Worm (Caenorhabditis elegans): Measurements from ENCODE around the gene rcs-1.

DNA sequence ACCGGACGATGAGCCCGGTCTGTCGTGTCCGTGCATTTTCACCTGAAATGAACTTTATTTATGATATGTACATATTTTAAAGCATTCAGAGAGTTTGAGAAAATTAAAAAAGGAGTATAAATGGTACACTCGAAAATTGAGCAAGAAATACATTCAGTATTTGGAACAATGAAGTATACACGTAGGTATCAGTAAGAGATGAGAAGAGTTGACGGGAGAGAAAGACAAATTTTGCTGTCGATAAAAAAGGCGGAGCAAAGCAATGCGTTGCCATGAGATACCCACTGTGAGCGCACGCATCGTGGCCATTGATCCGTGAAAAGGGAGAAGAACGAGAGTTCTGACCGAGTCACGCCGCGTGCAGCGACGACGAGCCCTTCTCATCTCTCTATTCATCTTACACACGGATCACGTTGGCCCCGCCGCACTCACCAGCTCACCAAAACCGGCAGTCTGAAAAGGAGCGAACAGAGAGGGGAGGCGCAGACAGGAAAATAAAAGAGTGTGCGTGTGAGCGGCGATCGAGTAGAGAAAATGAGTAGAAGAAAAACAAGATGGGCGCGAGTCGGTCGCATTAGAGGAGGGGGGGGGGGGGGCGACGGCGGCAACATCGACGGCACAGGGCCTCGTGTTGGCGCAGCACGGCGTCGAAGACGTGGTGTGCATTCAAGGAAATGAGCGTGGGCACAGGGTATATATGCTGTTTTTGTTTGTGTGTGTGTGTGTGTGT, 22.1 kb downstream of the rcs-1 start, which contains the start of gene R04E5.8:
- no peak for TF ChIP-seq sea-1 (GFP tag; conservative IDR thresholded peaks at IDR 0.05)
- TF ChIP-seq F13C5.2 (tag; optimal IDR thresholded peaks at IDR 0.05): no peak
- no peak for TF ChIP-seq aly-1 (tag; optimal IDR thresholded peaks at IDR 0.05)
- TF ChIP-seq ets-7 (tag; optimal IDR thresholded peaks at IDR 0.05): no peak
- TF ChIP-seq ama-1 (optimal IDR thresholded peaks at IDR 0.05): no peak
- no peak for TF ChIP-seq ceh-36 (tag; optimal IDR thresholded peaks at IDR 0.05)
- no peak for TF ChIP-seq tbx-11 (GFP tag; IDR thresholded peaks at IDR 0.05)
- TF ChIP-seq hnd-1 (tag; optimal IDR thresholded peaks at IDR 0.05): no peak

Data from whole organism, early embryonic.